Worm (Caenorhabditis elegans): ENCODE results near the gene F54B11.8.

- TF ChIP-seq egl-27 (tag; optimal IDR thresholded peaks at IDR 0.05), result no peak
- TF ChIP-seq fkh-10 (GFP tag; optimal IDR thresholded peaks at IDR 0.05), result peak; percentile 59
These were observed 27.5 kb upstream of the F54B11.8 start, which contains the start of gene nlg-1 for ce11 chrX:13631122-13631672.

Measured in whole organism, L3 larva.